Worm (Caenorhabditis elegans) whole organism, L1 larva: ENCODE data around the gene col-80.
A peak's percentile ranks its signal among the peaks of the same experiment; 100 is the strongest.

Source experiments
- C16A3.4 ChIP-seq: fragments of 150-350 bp; optimal IDR thresholded peaks from 2 replicates; lab custom pipeline; 2014; ENCODE audit warnings: missing biosample characterization, missing genetic modification characterization
- F16B12.6 ChIP-seq: fragments of 150-350 bp; optimal IDR thresholded peaks from 2 replicates; lab custom pipeline; 2014; ENCODE audit warnings: missing biosample characterization, missing genetic modification characterization
- Y116A8C.19 ChIP-seq: sonication (generic microtip); optimal IDR thresholded peaks from 2 replicates; lab custom pipeline; 2016; ENCODE audit warnings: missing compliant biosample characterization, missing genetic modification characterization, borderline replicate concordance
- aha-1 ChIP-seq: fragments of 150-350 bp; optimal IDR thresholded peaks from 2 replicates; lab custom pipeline; 2014; ENCODE audit warnings: missing biosample characterization, missing genetic modification characterization
- aly-2 ChIP-seq: fragments of 150-350 bp; optimal IDR thresholded peaks from 2 replicates; lab custom pipeline; 2014; ENCODE audit warnings: missing biosample characterization, missing genetic modification characterization
- blmp-1 ChIP-seq: fragments of 150-350 bp; optimal IDR thresholded peaks from 2 replicates; lab custom pipeline; 2014; ENCODE audit warnings: missing biosample characterization, missing genetic modification characterization
- ceh-63 ChIP-seq: fragments of 200-800 bp; sonication (Bioruptor generic); optimal IDR thresholded peaks from 2 replicates; lab custom pipeline; 2018; ENCODE audit warnings: mild to moderate bottlenecking, missing genetic modification characterization, missing compliant biosample characterization
- ceh-8 ChIP-seq: fragments of 200-800 bp; sonication (Bioruptor generic); optimal IDR thresholded peaks from 2 replicates; lab custom pipeline; 2018; ENCODE audit warnings: mild to moderate bottlenecking, missing genetic modification characterization, moderate library complexity, missing compliant biosample characterization
- ceh-82 ChIP-seq, 3 experiments: fragments of 150-350 bp in 1 of 3; sonication (generic microtip) in 2 of 3; optimal IDR thresholded peaks; 2 replicates each; lab custom pipeline; 2014 to 2017; ENCODE audit warnings: missing biosample characterization in 3 of 3, missing genetic modification characterization in 3 of 3
- ceh-88 ChIP-seq: fragments of 200-800 bp; sonication (Bioruptor generic); IDR thresholded peaks from 2 replicates; pipeline ENCODE4 v1.3.6; 2022; ENCODE audit warnings: missing genetic modification characterization, missing compliant biosample characterization
- ces-1 ChIP-seq: fragments of 150-350 bp; optimal IDR thresholded peaks from 2 replicates; lab custom pipeline; 2014; ENCODE audit warnings: missing biosample characterization, missing genetic modification reagents, missing genetic modification characterization
- dpl-1 ChIP-seq, 3 experiments: fragments of 150-350 bp in 2 of 3; sonication (generic microtip) in 1 of 3; optimal IDR thresholded peaks; 2 replicates each; lab custom pipeline; 2014 to 2017; ENCODE audit warnings: missing biosample characterization in 3 of 3, missing genetic modification characterization in 3 of 3, missing genetic modification reagents in 3 of 3
- dsc-1 ChIP-seq: sonication (generic microtip); optimal IDR thresholded peaks from 2 replicates; lab custom pipeline; 2016; ENCODE audit warnings: mild to moderate bottlenecking, missing genetic modification characterization, missing compliant biosample characterization
- efl-1 ChIP-seq, 4 experiments: fragments of 150-350 bp; optimal IDR thresholded peaks in 3 of 4; peaks in 1 of 4; 1 replicate in 1 of 4; 2 replicates in 3 of 4; lab custom pipeline; 2014; ENCODE audit warnings: missing biosample characterization in 2 of 4, missing genetic modification characterization in 2 of 4, missing genetic modification reagents in 2 of 4
- egl-13 ChIP-seq: sonication (generic microtip); optimal IDR thresholded peaks from 2 replicates; lab custom pipeline; 2016; ENCODE audit warnings: missing genotype, missing genetic modification reagents, missing genetic modification characterization, missing compliant biosample characterization
- egl-27 ChIP-seq, 2 experiments: fragments of 150-350 bp in 1 of 2; sonication (generic microtip); optimal IDR thresholded peaks; 3 replicates each; lab custom pipeline; 2017 to 2018; ENCODE audit warnings: missing biosample characterization in 2 of 2, missing genetic modification characterization in 2 of 2, missing genetic modification reagents in 2 of 2
- elt-2 ChIP-seq: sonication (generic microtip); optimal IDR thresholded peaks from 2 replicates; lab custom pipeline; 2016; ENCODE audit warnings: missing genetic modification characterization, mild to moderate bottlenecking, inconsistent platforms, missing compliant biosample characterization, missing genetic modification reagents
- elt-3 ChIP-seq, 6 experiments: fragments of 150-350 bp in 1 of 6; sonication (generic microtip); optimal IDR thresholded peaks; 2 replicates each; lab custom pipeline; 2017 to 2018; ENCODE audit warnings: missing biosample characterization in 6 of 6, missing genetic modification characterization in 6 of 6, inconsistent platforms in 1 of 6
- ets-5 ChIP-seq: fragments of 200-800 bp; sonication (Bioruptor generic); IDR thresholded peaks from 2 replicates; pipeline ENCODE4 v1.3.6; 2022; ENCODE audit warnings: missing genetic modification characterization, missing compliant biosample characterization
- fkh-10 ChIP-seq: sonication (generic microtip); optimal IDR thresholded peaks from 2 replicates; lab custom pipeline; 2017; ENCODE audit warnings: missing biosample characterization, missing genetic modification reagents, missing genetic modification characterization
- hpl-2 ChIP-seq: fragments of 150-350 bp; optimal IDR thresholded peaks from 2 replicates; lab custom pipeline; 2014; ENCODE audit warnings: missing biosample characterization, missing genetic modification reagents, missing genetic modification characterization
- irx-1 ChIP-seq: sonication (generic microtip); optimal IDR thresholded peaks from 2 replicates; lab custom pipeline; 2016; ENCODE audit warnings: missing genetic modification characterization, missing compliant biosample characterization
- isw-1 ChIP-seq: fragments of 200-800 bp; sonication (Bioruptor generic); IDR thresholded peaks from 2 replicates; pipeline ENCODE4 v1.3.6; 2022; ENCODE audit warnings: missing genetic modification characterization, missing compliant biosample characterization
- jun-1 ChIP-seq: fragments of 150-350 bp; optimal IDR thresholded peaks from 2 replicates; lab custom pipeline; 2014; ENCODE audit warnings: missing biosample characterization, missing genetic modification reagents, missing genetic modification characterization
- lin-14 ChIP-seq: fragments of 200-800 bp; sonication (Bioruptor generic); optimal IDR thresholded peaks from 2 replicates; lab custom pipeline; 2018; ENCODE audit warnings: mild to moderate bottlenecking, missing genetic modification characterization, moderate library complexity, missing compliant biosample characterization
- lin-15B ChIP-seq: fragments of 150-350 bp; sonication (generic microtip); optimal IDR thresholded peaks from 3 replicates; lab custom pipeline; 2014; ENCODE audit warnings: missing biosample characterization, missing genetic modification characterization
- mab-9 ChIP-seq: fragments of 200-800 bp; sonication (Bioruptor generic); IDR thresholded peaks from 2 replicates; pipeline ENCODE4 v1.3.6; 2022; ENCODE audit warnings: missing genetic modification reagents, missing genetic modification characterization, missing compliant biosample characterization
- mdl-1 ChIP-seq, 2 experiments: fragments of 150-350 bp; optimal IDR thresholded peaks; 2 replicates each; lab custom pipeline; 2014 to 2017; ENCODE audit warnings: missing biosample characterization in 2 of 2, missing genetic modification characterization in 2 of 2, inconsistent platforms in 1 of 2
- mep-1 ChIP-seq: fragments of 150-350 bp; optimal IDR thresholded peaks from 2 replicates; lab custom pipeline; 2014; ENCODE audit warnings: missing biosample characterization, missing genetic modification characterization
- nhr-12 ChIP-seq: sonication (generic microtip); optimal IDR thresholded peaks from 2 replicates; lab custom pipeline; 2017; ENCODE audit warnings: missing biosample characterization, missing genetic modification characterization
- nhr-20 ChIP-seq: sonication (generic microtip); optimal IDR thresholded peaks from 2 replicates; lab custom pipeline; 2016; ENCODE audit warnings: mild to moderate bottlenecking, missing genetic modification characterization, missing compliant biosample characterization
- nhr-237 ChIP-seq: fragments of 150-350 bp; optimal IDR thresholded peaks from 2 replicates; lab custom pipeline; 2014; ENCODE audit warnings: missing biosample characterization, missing genetic modification characterization
- nhr-71 ChIP-seq: sonication (generic microtip); optimal IDR thresholded peaks from 2 replicates; lab custom pipeline; 2016; ENCODE audit warnings: mild to moderate bottlenecking, missing genetic modification characterization, moderate library complexity, missing compliant biosample characterization
- nhr-76 ChIP-seq: sonication (generic microtip); optimal IDR thresholded peaks from 2 replicates; lab custom pipeline; 2017; ENCODE audit warnings: missing biosample characterization, missing genetic modification characterization
- nhr-77 ChIP-seq: fragments of 150-350 bp; optimal IDR thresholded peaks from 2 replicates; lab custom pipeline; 2014; ENCODE audit warnings: missing biosample characterization, missing genetic modification characterization
- nhr-84 ChIP-seq: sonication (generic microtip); optimal IDR thresholded peaks from 2 replicates; lab custom pipeline; 2017; ENCODE audit warnings: missing biosample characterization, missing genetic modification characterization
- nhr-85 ChIP-seq: sonication (generic microtip); peaks from one replicate; lab custom pipeline; 2016; ENCODE audit warnings: missing genetic modification characterization, inconsistent platforms, missing compliant biosample characterization
- nhr-90 ChIP-seq: sonication (generic microtip); optimal IDR thresholded peaks from 2 replicates; lab custom pipeline; 2016; ENCODE audit warnings: mild to moderate bottlenecking, missing genetic modification characterization, missing compliant biosample characterization; ENCODE audit not compliant: poor library complexity
- pag-3 ChIP-seq: sonication (generic microtip); optimal IDR thresholded peaks from 2 replicates; lab custom pipeline; 2017; ENCODE audit warnings: missing genetic modification characterization, mild to moderate bottlenecking, missing compliant biosample characterization, antibody characterized with exemption, borderline replicate concordance; ENCODE audit not compliant: insufficient read depth
- pax-3 ChIP-seq: fragments of 200-800 bp; sonication (Bioruptor generic); optimal IDR thresholded peaks from 2 replicates; lab custom pipeline; 2018; ENCODE audit warnings: mild to moderate bottlenecking, missing genetic modification characterization, moderate library complexity, missing compliant biosample characterization
- pqm-1 ChIP-seq: sonication (generic microtip); optimal IDR thresholded peaks from 3 replicates; lab custom pipeline; 2017; ENCODE audit warnings: missing biosample characterization, missing genetic modification characterization
- skn-1 ChIP-seq: fragments of 150-350 bp; optimal IDR thresholded peaks from 2 replicates; lab custom pipeline; 2014; ENCODE audit warnings: missing biosample characterization, missing genetic modification characterization
- snu-23 ChIP-seq: sonication (generic microtip); optimal IDR thresholded peaks from 2 replicates; lab custom pipeline; 2016; ENCODE audit warnings: missing genetic modification characterization, missing compliant biosample characterization
- sptf-1 ChIP-seq: fragments of 150-350 bp; optimal IDR thresholded peaks from 2 replicates; lab custom pipeline; 2014; ENCODE audit warnings: missing biosample characterization, missing genetic modification characterization
- sup-37 ChIP-seq: fragments of 200-800 bp; sonication (Bioruptor generic); optimal IDR thresholded peaks from 2 replicates; lab custom pipeline; 2018; ENCODE audit warnings: mild to moderate bottlenecking, missing genetic modification characterization, missing compliant biosample characterization
- swsn-7 ChIP-seq: sonication (generic microtip); optimal IDR thresholded peaks from 2 replicates; lab custom pipeline; 2016; ENCODE audit warnings: missing genetic modification characterization, missing compliant biosample characterization
- unc-62 ChIP-seq: fragments of 150-350 bp; optimal IDR thresholded peaks from 2 replicates; lab custom pipeline; 2014; ENCODE audit warnings: missing biosample characterization, missing genetic modification reagents, missing genetic modification characterization
- unc-86 ChIP-seq: sonication (generic microtip); optimal IDR thresholded peaks from 2 replicates; lab custom pipeline; 2016; ENCODE audit warnings: missing genetic modification characterization, missing compliant biosample characterization
- unc-98 ChIP-seq: fragments of 200-800 bp; sonication (Bioruptor generic); IDR thresholded peaks from 2 replicates; pipeline ENCODE4 v1.3.6; 2022; ENCODE audit warnings: missing genetic modification characterization, missing compliant biosample characterization
- zag-1 ChIP-seq: fragments of 150-350 bp; optimal IDR thresholded peaks from 2 replicates; lab custom pipeline; 2014; ENCODE audit warnings: missing biosample characterization, missing genetic modification characterization
- zip-4 ChIP-seq: fragments of 200-800 bp; sonication (Bioruptor generic); optimal IDR thresholded peaks from 2 replicates; lab custom pipeline; 2018; ENCODE audit warnings: mild to moderate bottlenecking, missing genetic modification characterization, moderate library complexity, missing compliant biosample characterization
- ztf-11 ChIP-seq, 2 experiments: sonication (generic microtip); optimal IDR thresholded peaks; 2 replicates each; lab custom pipeline; 2016 to 2017; ENCODE audit warnings: missing genetic modification characterization in 2 of 2, missing biosample characterization in 1 of 2, missing compliant biosample characterization in 1 of 2
- ztf-4 ChIP-seq: fragments of 150-350 bp; optimal IDR thresholded peaks from 2 replicates; lab custom pipeline; 2014; ENCODE audit warnings: missing biosample characterization, missing genetic modification characterization

col-80 gene

DNA sequence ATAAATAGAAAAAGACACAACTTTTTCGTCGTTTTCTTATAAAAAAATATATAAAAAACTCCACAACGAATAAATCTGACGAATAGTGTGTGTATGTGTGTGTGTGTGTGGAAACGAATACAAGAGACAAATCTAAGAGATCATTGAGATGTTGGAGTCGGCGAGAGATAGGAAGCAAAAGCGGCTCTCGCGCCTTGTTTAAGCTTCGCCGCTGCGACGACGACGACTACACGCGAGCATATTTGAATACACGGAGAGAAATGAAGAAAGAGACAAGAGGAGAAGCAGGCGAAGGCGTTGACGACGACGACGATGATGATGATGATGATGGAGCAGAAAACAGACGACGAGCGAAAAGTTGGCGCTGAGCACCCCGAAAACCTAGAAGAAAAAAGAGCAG is 37.8 kb downstream of the col-80 start (continued):
- TF ChIP-seq ztf-11 (tag; optimal IDR thresholded peaks at IDR 0.05; lab: Kevin White, UChicago) = no peak
- no peak for TF ChIP-seq aly-2
- TF ChIP-seq nhr-237 (tag; lab: Kevin White, UChicago) = no peak
- no peak for TF ChIP-seq aha-1 (tag; lab: Kevin White, UChicago)
- no peak for TF ChIP-seq unc-62
- no peak for TF ChIP-seq ceh-8 (GFP tag; lab: Kevin White, UChicago)
- TF ChIP-seq sptf-1 (tag; lab: Kevin White, UChicago) = no peak
- TF ChIP-seq jun-1 (tag; lab: Kevin White, UChicago) = no peak
- TF ChIP-seq nhr-85 = no peak
- TF ChIP-seq F16B12.6 (tag; lab: Kevin White, UChicago) = no peak
- TF ChIP-seq ces-1 (GFP tag; lab: Kevin White, UChicago) = no peak
- no peak for TF ChIP-seq pax-3 (tag; lab: Kevin White, UChicago)
- no peak for TF ChIP-seq blmp-1
- no peak for TF ChIP-seq mab-9
- no peak for TF ChIP-seq egl-27 (tag; optimal IDR thresholded peaks at IDR 0.05; lab: Kevin White, UChicago)
- no peak for TF ChIP-seq mdl-1 (tag; optimal IDR thresholded peaks at IDR 0.05; lab: Kevin White, UChicago)
- no peak for TF ChIP-seq nhr-77
- no peak for TF ChIP-seq Y116A8C.19 (tag; lab: Kevin White, UChicago)
- no peak for TF ChIP-seq C16A3.4
- peak; percentile 15 for TF ChIP-seq snu-23 (GFP tag; lab: Kevin White, UChicago)
- peak; percentile 79 for TF ChIP-seq lin-14 (GFP tag; lab: Kevin White, UChicago)
- TF ChIP-seq efl-1 (optimal IDR thresholded peaks at IDR 0.05; lab: Kevin White, UChicago) = peak; percentile 20 to 48
- peak in 1 of 2 experiments; percentile 11 for TF ChIP-seq efl-1 (GFP tag; optimal IDR thresholded peaks at IDR 0.05 in 1 of 2; lab: Kevin White, UChicago)
- TF ChIP-seq unc-98 = no peak
- TF ChIP-seq ceh-82 (tag; optimal IDR thresholded peaks at IDR 0.05; lab: Kevin White, UChicago) = peak; percentile 4 to 49 (median 8)
- peak; percentile 53 for TF ChIP-seq egl-13 (tag; lab: Kevin White, UChicago)
- TF ChIP-seq ceh-88 (GFP tag; lab: Robert Waterston, UW) = no peak
- TF ChIP-seq pqm-1 (tag; lab: Kevin White, UChicago) = no peak
- TF ChIP-seq nhr-20 (tag; lab: Kevin White, UChicago) = no peak
- no peak for TF ChIP-seq lin-15B (tag; lab: Kevin White, UChicago)
- no peak for TF ChIP-seq ets-5
- TF ChIP-seq ceh-63 = no peak
- TF ChIP-seq nhr-90 (tag; lab: Kevin White, UChicago) = no peak
- TF ChIP-seq sup-37 (GFP tag; lab: Kevin White, UChicago) = no peak
- no peak for TF ChIP-seq elt-2 (tag; lab: Kevin White, UChicago)
- no peak for TF ChIP-seq zip-4 (GFP tag; lab: Kevin White, UChicago)
- peak; percentile 34 for TF ChIP-seq dsc-1 (tag; lab: Kevin White, UChicago)
- TF ChIP-seq elt-3 (tag; optimal IDR thresholded peaks at IDR 0.05; lab: Kevin White, UChicago) = no peak
- TF ChIP-seq skn-1 (tag; lab: Kevin White, UChicago) = no peak
- TF ChIP-seq, all 84 proteins: peak for 15

ce11 chrII:10753694-10754093 is 46.7 kb downstream of the col-80 start:
- peak; percentile 40 for TF ChIP-seq lin-14 (GFP tag; lab: Kevin White, UChicago)
- no peak for TF ChIP-seq zag-1
- TF ChIP-seq fkh-10 (GFP tag; lab: Kevin White, UChicago) = peak; percentile 94
- TF ChIP-seq nhr-12 = no peak

ce11 chrII:10755455-10755854 is 48.5 kb downstream of the col-80 start:
- TF ChIP-seq isw-1 (GFP tag; lab: Robert Waterston, UW) (no peak), nhr-76 (no peak), dpl-1 (GFP tag; optimal IDR thresholded peaks at IDR 0.05; lab: Kevin White, UChicago) (no peak), irx-1 (tag; lab: Kevin White, UChicago) (no peak), swsn-7 (tag; lab: Kevin White, UChicago) (no peak), ces-1 (GFP tag; lab: Kevin White, UChicago) (no peak), nhr-84 (tag; lab: Kevin White, UChicago) (no peak), mep-1 (tag; lab: Kevin White, UChicago) (no peak), ztf-4 (tag; lab: Kevin White, UChicago) (no peak), pag-3 (no peak), hpl-2 (GFP tag; lab: Kevin White, UChicago) (no peak), nhr-71 (tag; lab: Kevin White, UChicago) (peak; percentile 26), unc-86 (tag; lab: Kevin White, UChicago) (peak; percentile 20)
